Fruit fly (Drosophila melanogaster) whole organism, embryonic: Measurements from ENCODE around the gene numb.

Source experiments
- B-H1 ChIP-seq: fragments of 200-800 bp; sonication (Bioruptor generic); IDR thresholded peaks from 3 replicates; pipeline ENCODE4 v1.3.6; 2022; ENCODE audit warnings: missing biosample characterization, missing genetic modification characterization
- CG11398 ChIP-seq: fragments of 200-800 bp; sonication (Bioruptor generic); optimal IDR thresholded peaks from 2 replicates; lab custom pipeline; 2016; ENCODE audit warnings: missing biosample characterization, missing genetic modification characterization
- CG12236 ChIP-seq: fragments of 200-800 bp; sonication (Bioruptor generic); optimal IDR thresholded peaks from 2 replicates; lab custom pipeline; 2016; ENCODE audit warnings: missing biosample characterization, missing genetic modification characterization
- CG14014 ChIP-seq: fragments of 200-800 bp; sonication (Bioruptor generic); IDR thresholded peaks from 2 replicates; pipeline ENCODE4 v1.3.6; 2022; ENCODE audit warnings: missing biosample characterization, missing genetic modification characterization
- CG14667 ChIP-seq: fragments of 200-800 bp; sonication (Bioruptor generic); IDR thresholded peaks from 2 replicates; pipeline ENCODE4 v1.3.6; 2022; ENCODE audit warnings: missing biosample characterization, missing genetic modification characterization
- CG15601 ChIP-seq: fragments of 200-800 bp; sonication (Bioruptor generic); optimal IDR thresholded peaks from 3 replicates; lab custom pipeline; 2019; ENCODE audit warnings: missing biosample characterization, mild to moderate bottlenecking, missing genetic modification characterization, moderate library complexity
- CG1603 ChIP-seq: fragments of 200-800 bp; sonication (Bioruptor generic); optimal IDR thresholded peaks from 2 replicates; lab custom pipeline; 2019; ENCODE audit warnings: missing biosample characterization, mild to moderate bottlenecking, missing genetic modification characterization, moderate library complexity
- CG17385 ChIP-seq: fragments of 200-800 bp; sonication (Bioruptor generic); optimal IDR thresholded peaks from 3 replicates; lab custom pipeline; 2018; ENCODE audit warnings: missing biosample characterization, mild to moderate bottlenecking, missing genetic modification characterization
- CG31388 ChIP-seq: fragments of 200-800 bp; sonication (Bioruptor generic); optimal IDR thresholded peaks from 2 replicates; lab custom pipeline; 2016; ENCODE audit warnings: missing biosample characterization, missing genetic modification characterization
- CG32767 ChIP-seq: fragments of 200-800 bp; sonication (Bioruptor generic); IDR thresholded peaks from 2 replicates; pipeline ENCODE4 v1.3.6; 2022; ENCODE audit warnings: missing biosample characterization, missing genetic modification characterization
- CG33213 ChIP-seq: fragments of 200-800 bp; sonication (Bioruptor generic); optimal IDR thresholded peaks from 3 replicates; lab custom pipeline; 2016; ENCODE audit warnings: missing biosample characterization, missing genetic modification characterization
- CG34376 ChIP-seq: fragments of 200-800 bp; sonication (Bioruptor generic); optimal IDR thresholded peaks from 2 replicates; lab custom pipeline; 2018; ENCODE audit warnings: missing biosample characterization, mild to moderate bottlenecking, missing genetic modification characterization
- CG4854 ChIP-seq: fragments of 200-800 bp; sonication (Bioruptor generic); optimal IDR thresholded peaks from 2 replicates; lab custom pipeline; 2016; ENCODE audit warnings: missing biosample characterization, missing genetic modification characterization, inconsistent platforms
- CG5180 ChIP-seq: fragments of 200-800 bp; sonication (Bioruptor generic); optimal IDR thresholded peaks from 3 replicates; lab custom pipeline; 2017; ENCODE audit warnings: missing biosample characterization, missing genetic modification characterization, mild to moderate bottlenecking, moderate library complexity, missing genetic modification reagents
- CG7372 ChIP-seq: fragments of 200-800 bp; sonication (Bioruptor generic); IDR thresholded peaks from 2 replicates; pipeline ENCODE4 v1.3.6; 2022; ENCODE audit warnings: missing biosample characterization, missing genetic modification characterization
- Chrac-16 ChIP-seq: fragments of 200-800 bp; sonication (Bioruptor generic); optimal IDR thresholded peaks from 3 replicates; lab custom pipeline; 2016; ENCODE audit warnings: missing biosample characterization, missing genetic modification characterization
- D19B ChIP-seq: fragments of 200-800 bp; sonication (Bioruptor generic); optimal IDR thresholded peaks from 2 replicates; lab custom pipeline; 2017; ENCODE audit warnings: missing biosample characterization, mild to moderate bottlenecking, missing genetic modification characterization
- Dek ChIP-seq: fragments of 200-800 bp; sonication (Bioruptor generic); optimal IDR thresholded peaks from 3 replicates; lab custom pipeline; 2019; ENCODE audit warnings: missing biosample characterization, mild to moderate bottlenecking, missing genetic modification characterization, moderate library complexity
- Ets97D ChIP-seq: fragments of 200-800 bp; sonication (Bioruptor generic); optimal IDR thresholded peaks from 3 replicates; lab custom pipeline; 2016; ENCODE audit warnings: missing biosample characterization, missing genetic modification characterization
- Fer1 ChIP-seq: fragments of 200-800 bp; sonication (Bioruptor generic); optimal IDR thresholded peaks from 2 replicates; lab custom pipeline; 2017; ENCODE audit warnings: missing biosample characterization, mild to moderate bottlenecking, missing genetic modification characterization
- HLH4C ChIP-seq: fragments of 200-800 bp; sonication (Bioruptor generic); IDR thresholded peaks from 3 replicates; pipeline ENCODE4 v1.3.6; 2022; ENCODE audit warnings: missing biosample characterization, missing genetic modification characterization; ENCODE audit not compliant: partially characterized antibody
- Hr39 ChIP-seq: fragments of >200 bp; optimal IDR thresholded peaks from 2 replicates; lab custom pipeline; 2017
- Mad ChIP-seq: fragments of 200-800 bp; sonication (Bioruptor generic); optimal IDR thresholded peaks from 2 replicates; lab custom pipeline; 2016; ENCODE audit warnings: missing biosample characterization, missing genetic modification characterization
- Mes4 ChIP-seq: fragments of 200-800 bp; sonication (Bioruptor generic); optimal IDR thresholded peaks from 2 replicates; lab custom pipeline; 2016; ENCODE audit warnings: missing biosample characterization, missing genetic modification characterization
- Myb ChIP-seq: fragments of 200-800 bp; sonication (Bioruptor generic); optimal IDR thresholded peaks from 2 replicates; lab custom pipeline; 2016; ENCODE audit warnings: missing biosample characterization, missing genetic modification characterization
- NC2β ChIP-seq: fragments of 200-800 bp; sonication (Bioruptor generic); optimal IDR thresholded peaks from 2 replicates; lab custom pipeline; 2016; ENCODE audit warnings: missing biosample characterization, missing genetic modification characterization
- Nf-YA ChIP-seq: fragments of 200-800 bp; sonication (Bioruptor generic); IDR thresholded peaks from 2 replicates; pipeline ENCODE4 v1.3.6; 2022; ENCODE audit warnings: missing biosample characterization, missing genetic modification characterization
- Nf-YB ChIP-seq: fragments of 200-800 bp; sonication (Bioruptor generic); optimal IDR thresholded peaks from 3 replicates; lab custom pipeline; 2019; ENCODE audit warnings: missing biosample characterization, mild to moderate bottlenecking, missing genetic modification characterization, moderate library complexity
- Taf1 ChIP-seq: fragments of 200-800 bp; sonication (Bioruptor generic); IDR thresholded peaks from 2 replicates; pipeline ENCODE4 v1.3.6; 2022; ENCODE audit warnings: missing biosample characterization, missing genetic modification characterization
- Tbp ChIP-seq: fragments of >200 bp; optimal IDR thresholded peaks from 2 replicates; lab custom pipeline; 2018; ENCODE audit warnings: missing biosample characterization, missing genetic modification characterization
- Trl ChIP-seq, 3 experiments: fragments of >200 bp in 2 of 3; fragments of 200-800 bp in 1 of 3; sonication (Bioruptor generic) in 1 of 3; optimal IDR thresholded peaks; 2 replicates in 1 of 3; 3 replicates in 2 of 3; lab custom pipeline; 2016 to 2017; ENCODE audit warnings: missing biosample characterization in 1 of 3, missing genetic modification characterization in 1 of 3
- chm ChIP-seq: fragments of 200-800 bp; sonication (Bioruptor generic); IDR thresholded peaks from 2 replicates; pipeline ENCODE4 v1.3.6; 2022; ENCODE audit warnings: missing biosample characterization, missing genetic modification characterization
- ci ChIP-seq: fragments of 200-800 bp; sonication (Bioruptor generic); IDR thresholded peaks from 3 replicates; pipeline ENCODE4 v1.3.6; 2022; ENCODE audit warnings: missing biosample characterization, missing genetic modification characterization
- cwo ChIP-seq: fragments of 200-800 bp; sonication (Bioruptor generic); optimal IDR thresholded peaks from 3 replicates; lab custom pipeline; 2017; ENCODE audit warnings: missing biosample characterization, missing genetic modification characterization, mild to moderate bottlenecking, moderate library complexity, missing genetic modification reagents
- dati ChIP-seq: fragments of 200-800 bp; sonication (Bioruptor generic); IDR thresholded peaks from 2 replicates; pipeline ENCODE4 v1.3.6; 2022; ENCODE audit warnings: missing biosample characterization, missing genetic modification characterization
- exex ChIP-seq: fragments of 200-800 bp; sonication (Bioruptor generic); optimal IDR thresholded peaks from 4 replicates; lab custom pipeline; 2018; ENCODE audit warnings: missing biosample characterization, mild to moderate bottlenecking, missing genetic modification characterization, moderate library complexity
- hbn ChIP-seq: fragments of 200-800 bp; sonication (Bioruptor generic); IDR thresholded peaks from 2 replicates; pipeline ENCODE4 v1.3.6; 2022; ENCODE audit warnings: missing biosample characterization, missing genetic modification characterization; ENCODE audit not compliant: partially characterized antibody
- her ChIP-seq: fragments of 200-800 bp; sonication (Bioruptor generic); optimal IDR thresholded peaks from 2 replicates; lab custom pipeline; 2016; ENCODE audit warnings: missing biosample characterization, missing genetic modification characterization
- hkb ChIP-seq, 2 experiments: fragments of 200-800 bp in 1 of 2; fragments of >200 bp in 1 of 2; sonication (Bioruptor generic) in 1 of 2; IDR thresholded peaks in 1 of 2; optimal IDR thresholded peaks in 1 of 2; 2 replicates each; pipeline versions ENCODE4 v1.3.6 to Lab custom; 2017 to 2022; ENCODE audit warnings: missing biosample characterization in 1 of 2, missing genetic modification characterization in 1 of 2
- ind ChIP-seq: fragments of 200-800 bp; sonication (Bioruptor generic); optimal IDR thresholded peaks from 3 replicates; lab custom pipeline; 2016; ENCODE audit warnings: missing biosample characterization, missing genetic modification characterization
- ken ChIP-seq: fragments of 200-800 bp; sonication (Bioruptor generic); IDR thresholded peaks from 3 replicates; pipeline ENCODE4 v1.3.6; 2022; ENCODE audit warnings: missing biosample characterization, missing genetic modification characterization
- kni ChIP-seq: fragments of 200-800 bp; sonication (Bioruptor generic); optimal IDR thresholded peaks from 3 replicates; lab custom pipeline; 2017; ENCODE audit warnings: mild to moderate bottlenecking, missing biosample characterization, missing genetic modification reagents, missing genetic modification characterization
- luna ChIP-seq: fragments of 200-800 bp; sonication (Bioruptor generic); optimal IDR thresholded peaks from 2 replicates; lab custom pipeline; 2016; ENCODE audit warnings: missing biosample characterization, missing genetic modification characterization
- phol ChIP-seq: fragments of 200-800 bp; sonication (Bioruptor generic); optimal IDR thresholded peaks from 3 replicates; lab custom pipeline; 2018; ENCODE audit warnings: missing biosample characterization, mild to moderate bottlenecking, missing genetic modification characterization, moderate library complexity
- pros ChIP-seq: fragments of 200-800 bp; sonication (Bioruptor generic); optimal IDR thresholded peaks from 3 replicates; lab custom pipeline; 2019; ENCODE audit warnings: missing biosample characterization, mild to moderate bottlenecking, missing genetic modification characterization, moderate library complexity
- schlank ChIP-seq: fragments of 200-800 bp; sonication (Bioruptor generic); optimal IDR thresholded peaks from 2 replicates; lab custom pipeline; 2018; ENCODE audit warnings: missing biosample characterization, mild to moderate bottlenecking, missing genetic modification characterization
- tin ChIP-seq: fragments of 200-800 bp; sonication (Bioruptor generic); optimal IDR thresholded peaks from 3 replicates; lab custom pipeline; 2016; ENCODE audit warnings: missing biosample characterization, missing genetic modification characterization
- vnd ChIP-seq: fragments of 200-800 bp; sonication (Bioruptor generic); IDR thresholded peaks from 3 replicates; pipeline ENCODE4 v1.3.6; 2022; ENCODE audit warnings: missing biosample characterization, missing genetic modification characterization; ENCODE audit not compliant: partially characterized antibody
- wdn ChIP-seq: fragments of 200-800 bp; sonication (Bioruptor generic); IDR thresholded peaks from 2 replicates; pipeline ENCODE4 v1.3.6; 2022; ENCODE audit warnings: missing biosample characterization, missing genetic modification characterization

Gene numb

dm6 chr2L:9388013-9388605, 49.2 kb upstream of the numb start (continued):
- TF ChIP-seq Ets97D (GFP tag; lab: Kevin White, UChicago) (peak; percentile 27), schlank (tag; lab: Kevin White, UChicago) (peak; percentile 82), CG4854 (peak; percentile 44), tin (GFP tag; lab: Kevin White, UChicago) (peak; percentile 54), kni (GFP tag; lab: Kevin White, UChicago) (no peak), CG1603 (tag; lab: Kevin White, UChicago) (peak; percentile 63), CG15601 (tag; lab: Kevin White, UChicago) (no peak), CG14014 (peak; percentile 69), CG33213 (peak; percentile 30), ken (GFP tag; lab: Robert Waterston, UW) (0 out of 3 replicates have a peak, but pooled peaks have one; percentile 54), ind (GFP tag; lab: Kevin White, UChicago) (peak; percentile 86), CG34376 (GFP tag; lab: Kevin White, UChicago) (no peak), Hr39 (lab: Kevin White, UChicago) (no peak), hkb (optimal IDR thresholded peaks at IDR 0.05; lab: Kevin White, UChicago) (no peak), hkb (GFP tag; IDR thresholded peaks at IDR 0.05; lab: Robert Waterston, UW) (peak; percentile 69), cwo (GFP tag; lab: Kevin White, UChicago) (peak; percentile 69), Nf-YB (GFP tag; lab: Kevin White, UChicago) (no peak), Myb (GFP tag; lab: Kevin White, UChicago) (peak; percentile 71), pros (GFP tag; lab: Kevin White, UChicago) (no peak), CG14667 (GFP tag; lab: Robert Waterston, UW) (peak; percentile 48; the same call in 1 of the 2 replicates), CG11398 (GFP tag; lab: Kevin White, UChicago) (peak; percentile 56), luna (GFP tag; lab: Kevin White, UChicago) (peak; percentile 46), hbn (GFP tag; lab: Robert Waterston, UW) (no peak), CG7372 (GFP tag; lab: Robert Waterston, UW) (0 out of 2 replicates have a peak, but pooled peaks have one; percentile 17), Nf-YA (GFP tag; lab: Robert Waterston, UW) (no peak), Dek (tag; lab: Kevin White, UChicago) (peak; percentile 69), CG31388 (GFP tag; lab: Kevin White, UChicago) (no peak), Tbp (GFP tag; lab: Kevin White, UChicago) (no peak), Taf1 (GFP tag; lab: Robert Waterston, UW) (peak; percentile 38; the same call in 1 of the 2 replicates), vnd (GFP tag; lab: Robert Waterston, UW) (no peak), CG17385 (peak; percentile 25), NC2β (GFP tag; lab: Kevin White, UChicago) (peak; percentile 29), CG32767 (no peak), her (GFP tag; lab: Kevin White, UChicago) (peak; percentile 85), HLH4C (GFP tag; lab: Robert Waterston, UW) (no peak), CG12236 (GFP tag; lab: Kevin White, UChicago) (no peak), phol (tag; lab: Kevin White, UChicago) (peak; percentile 51), ci (GFP tag; lab: Robert Waterston, UW) (0 out of 3 replicates have a peak, but pooled peaks have one; percentile 32), wdn (GFP tag; lab: Robert Waterston, UW) (peak; percentile 69), CG5180 (GFP tag; lab: Kevin White, UChicago) (no peak), Fer1 (GFP tag; lab: Kevin White, UChicago) (peak; percentile 52), B-H1 (GFP tag; lab: Robert Waterston, UW) (peak; percentile 45; the same call in 1 of the 3 replicates), Mes4 (GFP tag; lab: Kevin White, UChicago) (peak; percentile 45), Mad (GFP tag; lab: Kevin White, UChicago) (peak; percentile 46), chm (GFP tag; lab: Robert Waterston, UW) (no peak; the same call in 1 of the 2 replicates), D19B (GFP tag; lab: Kevin White, UChicago) (peak; percentile 75), exex (tag; lab: Kevin White, UChicago) (no peak), Trl (optimal IDR thresholded peaks at IDR 0.05; lab: Kevin White, UChicago) (no peak), Trl (GFP tag; optimal IDR thresholded peaks at IDR 0.05; lab: Kevin White, UChicago) (peak; percentile 89), dati (no peak), Chrac-16 (GFP tag; lab: Kevin White, UChicago) (peak; percentile 63)
